Fruit fly (Drosophila melanogaster) whole organism: ENCODE data around the gene CG10553.

Experiments
- CG8478 ChIP-seq: fragments of >200 bp; optimal IDR thresholded peaks from 2 replicates; lab custom pipeline; 2018; ENCODE audit warnings: inconsistent platforms
- Dll ChIP-seq: fragments of >200 bp; optimal IDR thresholded peaks from 2 replicates; lab custom pipeline; 2017
- EcR ChIP-seq, 2 experiments: fragments of >200 bp; optimal IDR thresholded peaks; 2 replicates each; lab custom pipeline; 2017; ENCODE audit warnings: missing biosample characterization in 2 of 2, missing genetic modification characterization in 2 of 2, missing genetic modification reagents in 2 of 2
- pan ChIP-seq: fragments of >200 bp; optimal IDR thresholded peaks from 2 replicates; lab custom pipeline; 2017
- psq ChIP-seq: fragments of >200 bp; optimal IDR thresholded peaks from 2 replicates; lab custom pipeline; 2017
- usp ChIP-seq: fragments of >200 bp; optimal IDR thresholded peaks from 2 replicates; lab custom pipeline; 2017; ENCODE audit warnings: missing biosample characterization, missing genetic modification characterization, mixed read lengths

DNA sequence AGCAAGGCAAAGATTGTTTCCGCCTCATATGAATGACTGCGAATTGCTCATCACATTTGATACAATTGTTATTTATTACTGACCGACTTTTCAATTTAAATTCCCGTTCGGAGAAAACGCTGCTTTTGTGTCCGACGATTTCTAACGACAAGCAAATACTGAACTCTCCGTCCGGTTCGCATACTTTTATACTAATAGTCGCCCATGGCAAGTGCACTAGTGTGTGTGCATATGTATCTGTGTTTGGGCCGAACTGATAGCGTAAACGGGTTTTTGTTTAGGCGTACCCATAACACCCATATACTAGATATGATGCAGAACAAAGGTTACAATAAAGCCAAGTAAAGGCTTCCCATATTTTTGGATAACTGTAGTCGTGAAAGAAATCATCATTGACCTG is 9.7 kb downstream of the CG10553 start, which contains the start of gene CG10550:
- TF ChIP-seq CG8478 (lab: Kevin White, UChicago): no peak
- TF ChIP-seq pan: no peak
- no peak for TF ChIP-seq usp (GFP tag; lab: Kevin White, UChicago)
- TF ChIP-seq EcR (GFP tag; optimal IDR thresholded peaks at IDR 0.05; lab: Kevin White, UChicago): no peak
- TF ChIP-seq Dll (lab: Kevin White, UChicago): no peak
- no peak for TF ChIP-seq psq (lab: Kevin White, UChicago)
